Worm (Caenorhabditis elegans): ENCODE results near the gene F38E11.6.

F38E11.6 gene

DNA sequence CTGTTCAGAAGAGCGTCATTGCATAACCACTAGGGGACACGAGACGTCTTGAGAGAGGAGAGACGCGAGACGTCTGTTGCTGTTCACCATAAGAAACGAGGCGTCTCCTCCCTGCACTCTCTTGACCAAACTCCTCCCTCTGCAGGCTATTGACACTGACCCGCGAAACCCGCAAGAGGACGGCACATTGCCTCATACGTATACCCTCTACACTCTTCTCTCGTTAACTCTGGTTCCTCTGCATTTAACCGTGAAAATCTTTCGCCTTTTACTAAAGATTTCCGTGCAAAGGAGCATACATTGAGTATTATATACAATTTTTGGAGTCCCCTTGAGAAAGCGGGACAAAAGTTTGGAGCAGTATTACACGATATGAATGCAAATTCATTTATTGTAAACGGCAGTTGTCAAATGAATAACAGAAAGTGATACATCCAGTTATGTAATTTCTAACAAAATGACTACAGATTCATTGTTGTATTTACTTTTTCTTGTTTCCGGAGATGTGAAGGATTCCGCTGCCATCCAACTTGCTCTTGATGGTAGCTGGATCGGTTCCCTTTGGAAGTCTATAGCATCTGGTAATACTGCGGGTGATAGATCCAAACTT is 22.8 kb downstream of the F38E11.6 start (continued):
- TF ChIP-seq repo-1 (tag; optimal IDR thresholded peaks at IDR 0.05) (peak; percentile 88), ceh-91 (GFP tag; IDR thresholded peaks at IDR 0.05) (peak; percentile 53), sea-2 (GFP tag; IDR thresholded peaks at IDR 0.05) (no peak), mxl-1 (tag; optimal IDR thresholded peaks at IDR 0.05) (no peak), die-1 (tag; optimal IDR thresholded peaks at IDR 0.05) (peak; percentile 73), C06A6.2 (GFP tag; conservative IDR thresholded peaks at IDR 0.05) (peak; percentile 60; the same call in 1 of the 2 replicates), ceh-100 (GFP tag; IDR thresholded peaks at IDR 0.05) (peak; percentile 84), F39B2.1 (GFP tag; IDR thresholded peaks at IDR 0.05) (no peak), F55B11.4 (tag; optimal IDR thresholded peaks at IDR 0.05; ENCODE audit: borderline replicate concordance, insufficient read depth) (no peak), F57A8.1 (GFP tag; optimal IDR thresholded peaks at IDR 0.05) (peak; percentile 13), ztf-28 (GFP tag; IDR thresholded peaks at IDR 0.05) (0 out of 2 replicates have a peak, but pooled peaks have one; percentile 66), lir-1 (GFP tag; conservative IDR thresholded peaks at IDR 0.05) (peak; percentile 76), sdz-38 (tag; optimal IDR thresholded peaks at IDR 0.05) (no peak), ceh-79 (tag; optimal IDR thresholded peaks at IDR 0.05) (no peak), nhr-90 (tag; optimal IDR thresholded peaks at IDR 0.05) (peak; percentile 42), attf-5 (GFP tag; optimal IDR thresholded peaks at IDR 0.05) (peak; percentile 84), let-526 (GFP tag; IDR thresholded peaks at IDR 0.05) (peak; percentile 77), lin-35 (GFP tag; optimal IDR thresholded peaks at IDR 0.05) (peak in 1 of 3 experiments; percentile 81), ztf-26 (tag; optimal IDR thresholded peaks at IDR 0.05) (peak; percentile 63), dpl-1 (GFP tag; optimal IDR thresholded peaks at IDR 0.05) (peak; percentile 3), gei-17 (GFP tag; optimal IDR thresholded peaks at IDR 0.05) (peak; percentile 67), pha-4 (tag; optimal IDR thresholded peaks at IDR 0.05) (no peak), egl-44 (GFP tag; IDR thresholded peaks at IDR 0.05) (peak; percentile 81), K12H6.12 (tag; optimal IDR thresholded peaks at IDR 0.05) (peak; percentile 83), nhr-80 (tag; optimal IDR thresholded peaks at IDR 0.05) (peak; percentile 85), snpc-3.4 (tag; optimal IDR thresholded peaks at IDR 0.05) (peak; percentile 95), egl-18 (GFP tag; IDR thresholded peaks at IDR 0.05) (0 out of 2 replicates have a peak, but pooled peaks have one; percentile 16), him-1 (tag; optimal IDR thresholded peaks at IDR 0.05) (peak; percentile 81), aptf-2 (GFP tag; conservative IDR thresholded peaks at IDR 0.05) (peak; percentile 33; the same call in 1 of the 2 replicates), hrde-1 (tag; optimal IDR thresholded peaks at IDR 0.05; ENCODE audit: borderline replicate concordance) (peak; percentile 31), Y56A3A.18 (GFP tag; IDR thresholded peaks at IDR 0.05) (0 out of 2 replicates have a peak, but pooled peaks have one; percentile 63), tlf-1 (GFP tag; optimal IDR thresholded peaks at IDR 0.05) (peak; percentile 81), F10E7.11 (tag; optimal IDR thresholded peaks at IDR 0.05) (no peak), B0261.1 (tag; optimal IDR thresholded peaks at IDR 0.05) (peak; percentile 39), hlh-12 (tag; optimal IDR thresholded peaks at IDR 0.05) (no peak), zfh-2 (GFP tag; conservative IDR thresholded peaks at IDR 0.05) (no peak), ekl-4 (GFP tag; IDR thresholded peaks at IDR 0.05) (peak; percentile 91), unc-62 (GFP tag; optimal IDR thresholded peaks at IDR 0.05) (peak; percentile 4), ceh-27 (GFP tag; optimal IDR thresholded peaks at IDR 0.05) (peak; percentile 94), lsl-1 (GFP tag; optimal IDR thresholded peaks at IDR 0.05) (peak; percentile 74), nhr-179 (tag; optimal IDR thresholded peaks at IDR 0.05) (no peak), ceh-40 (GFP tag; IDR thresholded peaks at IDR 0.05) (0 out of 2 replicates have a peak, but pooled peaks have one; percentile 6), cebp-2 (GFP tag; IDR thresholded peaks at IDR 0.05) (0 out of 2 replicates have a peak, but pooled peaks have one; percentile 22), nfyb-1 (GFP tag; IDR thresholded peaks at IDR 0.05) (peak; percentile 94), ccch-3 (GFP tag; optimal IDR thresholded peaks at IDR 0.05) (no peak), madf-3 (GFP tag; IDR thresholded peaks at IDR 0.05) (0 out of 2 replicates have a peak, but pooled peaks have one; percentile 11), egrh-3 (GFP tag; IDR thresholded peaks at IDR 0.05) (peak; percentile 78), ets-4 (GFP tag; optimal IDR thresholded peaks at IDR 0.05) (no peak)

Measured in whole organism, young adult.